Fruit fly (Drosophila melanogaster) whole organism, pupa: ENCODE data around the gene PolI.

Experiments used
- CG8159 ChIP-seq: fragments of 200-800 bp; sonication (Bioruptor generic); optimal IDR thresholded peaks from 3 replicates; lab custom pipeline; 2018; ENCODE audit warnings: missing biosample characterization, mild to moderate bottlenecking, missing genetic modification characterization, moderate library complexity
- fd96Ca ChIP-seq: fragments of 200-800 bp; sonication (Bioruptor generic); IDR thresholded peaks from 3 replicates; pipeline ENCODE4 v1.3.6; 2022; ENCODE audit warnings: missing biosample characterization, missing genetic modification characterization

DNA sequence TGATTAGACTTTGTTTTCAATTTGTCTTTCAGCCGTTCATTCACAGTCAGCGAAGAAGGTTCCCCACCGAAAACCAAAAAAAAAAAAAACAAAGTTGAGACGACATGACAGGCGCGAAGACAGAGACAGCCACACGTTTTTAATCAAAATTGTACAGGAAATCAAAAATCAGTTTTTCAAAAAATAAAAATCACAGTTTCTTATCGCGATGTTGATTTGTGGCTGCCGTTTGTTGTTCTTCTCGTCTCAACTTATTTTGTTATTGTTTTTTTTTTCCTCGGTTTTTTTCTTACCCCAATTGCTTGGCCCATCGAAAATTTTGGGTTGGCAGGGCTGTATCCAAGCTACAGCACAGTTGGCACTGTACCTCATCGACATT, 26.0 kb upstream of the PolI start:
- TF ChIP-seq CG8159 (tag; lab: Kevin White, UChicago) (no peak), fd96Ca (no peak)
